Comparison of ENCODE assay signal across 5 worm cellular contexts in the genomic region with DNA sequence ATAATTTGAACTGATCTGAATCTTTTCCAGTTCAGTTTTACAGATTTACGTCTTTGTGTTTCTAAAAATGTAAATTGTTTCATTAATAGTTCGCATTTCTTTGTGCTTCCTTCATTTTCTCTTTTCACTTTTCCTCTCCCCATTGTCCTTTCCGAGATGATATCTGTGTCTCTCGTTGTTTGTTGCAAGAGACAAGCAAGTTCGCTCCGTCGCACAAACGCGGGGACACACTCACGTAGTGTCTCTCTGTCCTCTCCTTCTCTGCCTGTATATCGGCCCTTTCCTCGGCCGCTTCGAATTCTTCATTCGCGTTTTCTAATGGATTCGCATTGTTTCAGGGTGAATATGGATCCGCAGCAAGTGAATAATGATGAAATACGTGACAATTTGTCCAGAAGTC.
TF ChIP-seq lines count a peak whose summit lies in the region.

A gene (plus strand): TSS at position 305 of the 400 bp plus-strand sequence.

TF ChIP-seq in whole organism, L1 larva, 84 proteins besides CTCF, POLR2A, EP300 and RAD21 (continues in another document):
- peak; percentile 63 for TF ChIP-seq nhr-71 (tag; optimal IDR thresholded peaks at IDR 0.05; lab: Kevin White, UChicago)
- TF ChIP-seq rnt-1 (tag; optimal IDR thresholded peaks at IDR 0.05; lab: Kevin White, UChicago): peak; percentile 72
- TF ChIP-seq tbx-2 (tag; optimal IDR thresholded peaks at IDR 0.05; lab: Kevin White, UChicago): peak; percentile 53
- TF ChIP-seq fkh-10 (GFP tag; optimal IDR thresholded peaks at IDR 0.05; lab: Kevin White, UChicago): peak; percentile 28
- TF ChIP-seq C16A3.4 (tag; optimal IDR thresholded peaks at IDR 0.05; lab: Kevin White, UChicago): peak; percentile 70
- TF ChIP-seq snu-23 (GFP tag; optimal IDR thresholded peaks at IDR 0.05; lab: Kevin White, UChicago): peak; percentile 77
- peak; percentile 86 for TF ChIP-seq mep-1 (tag; optimal IDR thresholded peaks at IDR 0.05; lab: Kevin White, UChicago)
- peak; percentile 62 for TF ChIP-seq nhr-20 (tag; optimal IDR thresholded peaks at IDR 0.05; lab: Kevin White, UChicago)
- TF ChIP-seq lin-14 (GFP tag; optimal IDR thresholded peaks at IDR 0.05; lab: Kevin White, UChicago): peak; percentile 86
- TF ChIP-seq nhr-77 (tag; optimal IDR thresholded peaks at IDR 0.05; lab: Kevin White, UChicago): peak; percentile 58
- TF ChIP-seq dsc-1 (tag; optimal IDR thresholded peaks at IDR 0.05; lab: Kevin White, UChicago): peak; percentile 13
- TF ChIP-seq mef-2 (tag; optimal IDR thresholded peaks at IDR 0.05; lab: Kevin White, UChicago): peak; percentile 3
- no peak for TF ChIP-seq nhr-12 (tag; optimal IDR thresholded peaks at IDR 0.05; lab: Kevin White, UChicago)
- TF ChIP-seq snpc-4 (tag; optimal IDR thresholded peaks at IDR 0.05; lab: Kevin White, UChicago): no peak
- TF ChIP-seq lin-35 (GFP tag; optimal IDR thresholded peaks at IDR 0.05; lab: Kevin White, UChicago): peak; percentile 61 to 81
- no peak for TF ChIP-seq ztf-4 (tag; optimal IDR thresholded peaks at IDR 0.05; lab: Kevin White, UChicago)
- peak; percentile 33 for TF ChIP-seq xbp-1 (tag; optimal IDR thresholded peaks at IDR 0.05; lab: Kevin White, UChicago)

TF ChIP-seq in whole organism, L3 larva, 47 proteins besides CTCF, POLR2A, EP300 and RAD21 (continues in another document):
- TF ChIP-seq nhr-11 (tag; optimal IDR thresholded peaks at IDR 0.05; lab: Kevin White, UChicago) (no peak), jun-1 (tag; optimal IDR thresholded peaks at IDR 0.05; lab: Kevin White, UChicago) (peak; percentile 34), pqm-1 (tag; optimal IDR thresholded peaks at IDR 0.05; lab: Kevin White, UChicago) (peak; percentile 34), pha-4 (tag; optimal IDR thresholded peaks at IDR 0.05; lab: Kevin White, UChicago) (peak; percentile 91), snpc-4 (tag; optimal IDR thresholded peaks at IDR 0.05; lab: Kevin White, UChicago) (peak; percentile 45), nhr-23 (tag; optimal IDR thresholded peaks at IDR 0.05; lab: Kevin White, UChicago) (peak; percentile 76), elt-2 (tag; optimal IDR thresholded peaks at IDR 0.05; lab: Kevin White, UChicago) (peak; percentile 51), ceh-28 (tag; optimal IDR thresholded peaks at IDR 0.05; lab: Kevin White, UChicago) (no peak), zag-1 (tag; optimal IDR thresholded peaks at IDR 0.05; lab: Kevin White, UChicago) (no peak), mml-1 (tag; optimal IDR thresholded peaks at IDR 0.05; lab: Kevin White, UChicago) (no peak), nfya-1 (tag; optimal IDR thresholded peaks at IDR 0.05; lab: Kevin White, UChicago; ENCODE audit: insufficient read depth) (peak; percentile 73), nhr-25 (tag; optimal IDR thresholded peaks at IDR 0.05; lab: Kevin White, UChicago) (peak; percentile 93), unc-39 (tag; optimal IDR thresholded peaks at IDR 0.05; lab: Kevin White, UChicago) (no peak), tbx-2 (tag; optimal IDR thresholded peaks at IDR 0.05; lab: Kevin White, UChicago) (no peak), fos-1 (tag; optimal IDR thresholded peaks at IDR 0.05; lab: Kevin White, UChicago) (no peak), lin-15B (tag; optimal IDR thresholded peaks at IDR 0.05; lab: Kevin White, UChicago) (peak; percentile 85), nhr-77 (tag; optimal IDR thresholded peaks at IDR 0.05; lab: Kevin White, UChicago) (no peak), elt-1 (tag; optimal IDR thresholded peaks at IDR 0.05; lab: Kevin White, UChicago) (peak; percentile 44)

TF ChIP-seq in whole organism, early embryonic, 17 proteins besides CTCF, POLR2A, EP300 and RAD21:
- TF ChIP-seq ets-7 (tag; optimal IDR thresholded peaks at IDR 0.05; lab: Kevin White, UChicago) (no peak), pes-1 (GFP tag; IDR thresholded peaks at IDR 0.05; lab: Robert Waterston, UW) (no peak), tra-4 (tag; optimal IDR thresholded peaks at IDR 0.05; lab: Kevin White, UChicago) (no peak), F13C5.2 (tag; optimal IDR thresholded peaks at IDR 0.05; lab: Kevin White, UChicago) (peak; percentile 54), hmg-4 (GFP tag; optimal IDR thresholded peaks at IDR 0.05; lab: Kevin White, UChicago) (peak; percentile 62), ceh-36 (tag; optimal IDR thresholded peaks at IDR 0.05; lab: Kevin White, UChicago) (no peak), tbx-37 (GFP tag; conservative IDR thresholded peaks at IDR 0.05; lab: Robert Waterston, UW) (no peak; the same call in 1 of the 2 replicates), flt-1 (GFP tag; IDR thresholded peaks at IDR 0.05; lab: Robert Waterston, UW) (no peak), hnd-1 (tag; optimal IDR thresholded peaks at IDR 0.05; lab: Kevin White, UChicago) (no peak), sea-1 (GFP tag; conservative IDR thresholded peaks at IDR 0.05; lab: Robert Waterston, UW) (no peak)

TF ChIP-seq in whole organism, midembryonic, 9 proteins besides CTCF, POLR2A, EP300 and RAD21:
- TF ChIP-seq tab-1 (GFP tag; IDR thresholded peaks at IDR 0.05; lab: Robert Waterston, UW) (no peak), klf-2 (GFP tag; conservative IDR thresholded peaks at IDR 0.05; lab: Robert Waterston, UW) (no peak), ztf-23 (GFP tag; IDR thresholded peaks at IDR 0.05; lab: Robert Waterston, UW) (peak; percentile 49; the same call in 1 of the 2 replicates), cog-1 (tag; optimal IDR thresholded peaks at IDR 0.05; lab: Kevin White, UChicago) (peak; percentile 34)

TF ChIP-seq in whole organism, young adult, 124 proteins besides CTCF, POLR2A, EP300 and RAD21:
- TF ChIP-seq madf-10 (tag; optimal IDR thresholded peaks at IDR 0.05; lab: Kevin White, UChicago) (no peak), ZK185.1 (tag; optimal IDR thresholded peaks at IDR 0.05; lab: Kevin White, UChicago; ENCODE audit: poor library complexity, severe bottlenecking) (peak; percentile 12), lin-54 (GFP tag; optimal IDR thresholded peaks at IDR 0.05; lab: Kevin White, UChicago) (no peak), snpc-4 (GFP tag; optimal IDR thresholded peaks at IDR 0.05; lab: Kevin White, UChicago) (no peak), snpc-4 (tag; optimal IDR thresholded peaks at IDR 0.05; lab: Kevin White, UChicago) (no peak), ekl-4 (GFP tag; IDR thresholded peaks at IDR 0.05; lab: Robert Waterston, UW) (0 out of 2 replicates have a peak, but pooled peaks have one; percentile 8), madf-8 (GFP tag; conservative IDR thresholded peaks at IDR 0.05; lab: Robert Waterston, UW) (no peak), attf-5 (GFP tag; optimal IDR thresholded peaks at IDR 0.05; lab: Kevin White, UChicago) (peak; percentile 51), dpl-1 (GFP tag; optimal IDR thresholded peaks at IDR 0.05; lab: Kevin White, UChicago) (no peak), T26A5.8 (tag; optimal IDR thresholded peaks at IDR 0.05; lab: Kevin White, UChicago) (no peak), snpc-3.4 (tag; optimal IDR thresholded peaks at IDR 0.05; lab: Kevin White, UChicago) (no peak), K12H6.12 (tag; optimal IDR thresholded peaks at IDR 0.05; lab: Kevin White, UChicago) (peak; percentile 0), sptf-2 (GFP tag; optimal IDR thresholded peaks at IDR 0.05; lab: Kevin White, UChicago) (no peak), him-1 (tag; optimal IDR thresholded peaks at IDR 0.05; lab: Kevin White, UChicago) (no peak), bed-1 (GFP tag; IDR thresholded peaks at IDR 0.05; lab: Robert Waterston, UW) (no peak), fkh-3 (tag; optimal IDR thresholded peaks at IDR 0.05; lab: Kevin White, UChicago) (no peak), ceh-27 (GFP tag; optimal IDR thresholded peaks at IDR 0.05; lab: Kevin White, UChicago) (peak; percentile 46), dox-1 (GFP tag; IDR thresholded peaks at IDR 0.05; lab: Robert Waterston, UW) (peak; percentile 74), ceh-91 (GFP tag; IDR thresholded peaks at IDR 0.05; lab: Robert Waterston, UW) (no peak), tbp1 (GFP tag; optimal IDR thresholded peaks at IDR 0.05; lab: Kevin White, UChicago) (no peak), F37B4.10 (GFP tag; IDR thresholded peaks at IDR 0.05; lab: Robert Waterston, UW) (no peak), mcd-1 (GFP tag; IDR thresholded peaks at IDR 0.05; lab: Robert Waterston, UW) (peak; percentile 84), rcor-1 (GFP tag; IDR thresholded peaks at IDR 0.05; lab: Robert Waterston, UW) (no peak), chd-7 (tag; optimal IDR thresholded peaks at IDR 0.05; lab: Kevin White, UChicago) (no peak), ztf-3 (GFP tag; optimal IDR thresholded peaks at IDR 0.05; lab: Kevin White, UChicago) (no peak), lin-35 (GFP tag; optimal IDR thresholded peaks at IDR 0.05; lab: Kevin White, UChicago) (no peak), nhr-80 (tag; optimal IDR thresholded peaks at IDR 0.05; lab: Kevin White, UChicago) (peak; percentile 66), atf-7 (tag; optimal IDR thresholded peaks at IDR 0.05; lab: Kevin White, UChicago) (no peak), cebp-1 (GFP tag; IDR thresholded peaks at IDR 0.05; lab: Robert Waterston, UW) (peak; percentile 38; the same call in 1 of the 2 replicates), cebp-1 (tag; optimal IDR thresholded peaks at IDR 0.05; lab: Kevin White, UChicago) (no peak), lin-40 (tag; optimal IDR thresholded peaks at IDR 0.05; lab: Kevin White, UChicago) (no peak), pbrm-1 (GFP tag; IDR thresholded peaks at IDR 0.05; lab: Robert Waterston, UW) (0 out of 2 replicates have a peak, but pooled peaks have one; percentile 11), F23B12.7 (tag; optimal IDR thresholded peaks at IDR 0.05; lab: Kevin White, UChicago; ENCODE audit: insufficient read depth) (peak; percentile 65), hmg-1.2 (GFP tag; IDR thresholded peaks at IDR 0.05; lab: Robert Waterston, UW) (peak; percentile 50; the same call in 1 of the 2 replicates), F57C9.4 (tag; optimal IDR thresholded peaks at IDR 0.05; lab: Kevin White, UChicago) (no peak), ztf-25 (GFP tag; IDR thresholded peaks at IDR 0.05; lab: Robert Waterston, UW) (no peak), Y95B8A.8 (GFP tag; IDR thresholded peaks at IDR 0.05; lab: Robert Waterston, UW) (no peak), snpc-1.1 (tag; optimal IDR thresholded peaks at IDR 0.05; lab: Kevin White, UChicago; ENCODE audit: insufficient read depth) (no peak)
TF ChIP-seq in whole organism, young adult: peak in this region for 12.
